Worm (Caenorhabditis elegans) whole organism, L4/young adult: ENCODE results near the gene T22F7.3.

Experiments used
- W03F9.2 ChIP-seq: fragments of 150-350 bp; optimal IDR thresholded peaks from 2 replicates; lab custom pipeline; 2014; ENCODE audit warnings: missing biosample characterization, missing genetic modification characterization
- dao-5 ChIP-seq: sonication (generic microtip); optimal IDR thresholded peaks from 2 replicates; lab custom pipeline; 2016; ENCODE audit warnings: missing genotype, missing genetic modification characterization, moderate library complexity, missing compliant biosample characterization

- no peak for TF ChIP-seq W03F9.2
- no peak for TF ChIP-seq dao-5
These were observed 17.9 kb upstream of the T22F7.3 start, which contains the start of gene T22F7.1 for ce11 chrIII:541766-542165.
